In the genomic region with DNA sequence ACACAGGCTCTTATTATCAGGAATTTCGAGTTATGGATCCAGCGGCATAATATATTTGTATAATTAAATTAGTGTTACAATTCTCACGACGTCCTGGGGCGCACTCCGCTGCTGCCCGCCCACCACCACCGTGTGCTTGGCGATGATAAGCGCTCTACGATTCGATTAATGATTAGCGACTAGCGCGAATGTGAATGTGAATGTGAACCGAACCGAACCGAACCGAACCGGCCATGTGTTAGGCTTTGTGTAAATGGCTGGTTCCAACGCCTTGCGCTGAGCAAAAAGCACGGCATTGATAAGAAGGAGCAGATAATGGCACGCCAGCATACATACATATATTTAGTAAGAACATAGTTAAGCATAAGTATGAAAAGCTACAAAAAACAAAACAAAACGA, we compare ENCODE assay signal across 1 fruit fly cellular context.
TF ChIP-seq lines count a peak whose summit lies in the region.

No protein-coding gene starts in this region.

TF ChIP-seq in whole organism, embryonic, 481 proteins besides CTCF, POLR2A, EP300 and RAD21 (continued from another document):
- TF ChIP-seq lbe (GFP tag; optimal IDR thresholded peaks at IDR 0.05; lab: Kevin White, UChicago) = no peak
- TF ChIP-seq CG7372 (GFP tag; IDR thresholded peaks at IDR 0.05; lab: Robert Waterston, UW) = no peak
TF ChIP-seq in whole organism, embryonic: peak in this region for 10.
